Worm (Caenorhabditis elegans) whole organism, midembryonic: ENCODE measurements around the gene F42F12.14.

ENCODE experiments used
- T22C8.4 ChIP-seq: fragments of 200-800 bp; sonication (Bioruptor generic); IDR thresholded peaks from 2 replicates; pipeline ENCODE4 v1.3.6; 2022; ENCODE audit warnings: missing genetic modification characterization, missing compliant biosample characterization
- cog-1 ChIP-seq: sonication (generic microtip); optimal IDR thresholded peaks from 2 replicates; lab custom pipeline; 2016; ENCODE audit warnings: missing genetic modification characterization, missing compliant biosample characterization
- flt-1 ChIP-seq: fragments of 200-800 bp; sonication (Bioruptor generic); IDR thresholded peaks from 2 replicates; pipeline ENCODE4 v1.3.6; 2022; ENCODE audit warnings: missing genetic modification characterization, missing compliant biosample characterization
- klf-2 ChIP-seq: fragments of 200-800 bp; sonication (Bioruptor generic); conservative IDR thresholded peaks from 2 replicates; pipeline ENCODE4 v1.3.6; 2022; ENCODE audit warnings: missing genetic modification reagents, missing genetic modification characterization, missing compliant biosample characterization
- med-1 ChIP-seq: sonication (generic microtip); optimal IDR thresholded peaks from 2 replicates; lab custom pipeline; 2017; ENCODE audit warnings: missing genetic modification characterization, mild to moderate bottlenecking, missing compliant biosample characterization, antibody characterized with exemption, missing genetic modification reagents; ENCODE audit not compliant: insufficient read depth
- ref-1 ChIP-seq: fragments of 200-800 bp; sonication (Bioruptor generic); conservative IDR thresholded peaks from 2 replicates; pipeline ENCODE4 v1.3.6; 2022; ENCODE audit warnings: missing genetic modification reagents, missing genetic modification characterization, missing compliant biosample characterization
- tab-1 ChIP-seq: fragments of 200-800 bp; sonication (Bioruptor generic); IDR thresholded peaks from 2 replicates; pipeline ENCODE4 v1.3.6; 2022; ENCODE audit warnings: missing genetic modification characterization, missing compliant biosample characterization
- ztf-23 ChIP-seq: fragments of 200-800 bp; sonication (Bioruptor generic); IDR thresholded peaks from 2 replicates; pipeline ENCODE4 v1.3.6; 2022; ENCODE audit warnings: missing genetic modification reagents, missing genetic modification characterization, missing compliant biosample characterization
- ztf-29 ChIP-seq: fragments of 200-800 bp; sonication (Bioruptor generic); IDR thresholded peaks from 2 replicates; pipeline ENCODE4 v1.3.6; 2022; ENCODE audit warnings: missing genetic modification reagents, missing genetic modification characterization, missing compliant biosample characterization

F42F12.14 gene

DNA sequence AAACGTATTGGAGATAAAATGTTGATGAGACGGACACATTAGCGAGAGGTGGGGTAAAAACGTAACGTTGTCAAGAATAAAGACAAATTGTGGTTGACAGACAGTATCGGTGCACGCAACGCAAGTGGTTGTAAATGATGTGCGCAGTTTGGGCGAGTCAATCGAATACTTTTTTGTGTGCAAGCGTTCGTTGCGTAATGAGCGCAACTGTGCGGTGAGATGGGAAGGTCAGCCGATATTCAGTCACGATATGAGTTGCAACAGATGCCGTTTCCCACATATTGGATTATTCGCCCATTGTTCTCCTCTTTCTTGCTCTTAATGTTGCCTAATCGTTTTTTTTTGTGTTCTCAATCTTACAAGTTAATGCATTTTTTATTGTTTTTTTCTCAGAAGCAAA is 27.7 kb upstream of the F42F12.14 start, which contains the start of gene ceh-40:
TSS of gene ceh-40 (minus strand) at position 41 of the 400 bp plus-strand sequence.
- TF ChIP-seq T22C8.4 (GFP tag; lab: Robert Waterston, UW), result no peak
- no peak for TF ChIP-seq klf-2 (GFP tag; lab: Robert Waterston, UW)
- no peak for TF ChIP-seq ztf-29 (GFP tag; lab: Robert Waterston, UW)
- TF ChIP-seq ref-1 (GFP tag; lab: Robert Waterston, UW), result no peak
- no peak for TF ChIP-seq ztf-23
- TF ChIP-seq med-1 (GFP tag; lab: Kevin White, UChicago), result no peak
- no peak for TF ChIP-seq tab-1 (GFP tag; lab: Robert Waterston, UW)
- no peak for TF ChIP-seq cog-1 (tag; lab: Kevin White, UChicago)
- TF ChIP-seq flt-1, result no peak

DNA sequence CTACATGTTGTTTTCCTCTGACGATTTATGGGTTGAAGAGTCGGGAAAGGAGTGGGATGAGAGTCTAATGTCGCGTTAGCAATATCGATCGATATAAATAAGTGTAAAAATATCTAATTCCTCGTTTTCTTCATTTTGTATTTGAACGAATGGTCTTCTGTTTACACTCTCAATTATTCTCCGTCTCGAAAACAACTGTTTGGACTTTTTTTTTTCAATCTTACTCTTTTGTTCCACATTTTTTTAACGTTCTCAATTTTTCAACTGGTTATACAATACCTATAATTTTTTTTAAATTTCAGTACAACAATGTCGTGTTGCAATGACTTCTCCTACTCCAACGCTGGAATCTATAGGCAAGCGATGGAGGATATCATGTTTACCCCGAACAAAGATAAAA is 27.1 kb upstream of the F42F12.14 start, which contains the start of gene F17A2.13:
TSS of gene F17A2.13 (plus strand) at position 301 of the 400 bp plus-strand sequence.
- TF ChIP-seq med-1 (GFP tag; lab: Kevin White, UChicago) (no peak), cog-1 (tag; lab: Kevin White, UChicago) (no peak), tab-1 (GFP tag; lab: Robert Waterston, UW) (no peak), ref-1 (GFP tag; lab: Robert Waterston, UW) (no peak), ztf-29 (GFP tag; lab: Robert Waterston, UW) (no peak), klf-2 (GFP tag; lab: Robert Waterston, UW) (no peak), ztf-23 (no peak), flt-1 (no peak)

DNA sequence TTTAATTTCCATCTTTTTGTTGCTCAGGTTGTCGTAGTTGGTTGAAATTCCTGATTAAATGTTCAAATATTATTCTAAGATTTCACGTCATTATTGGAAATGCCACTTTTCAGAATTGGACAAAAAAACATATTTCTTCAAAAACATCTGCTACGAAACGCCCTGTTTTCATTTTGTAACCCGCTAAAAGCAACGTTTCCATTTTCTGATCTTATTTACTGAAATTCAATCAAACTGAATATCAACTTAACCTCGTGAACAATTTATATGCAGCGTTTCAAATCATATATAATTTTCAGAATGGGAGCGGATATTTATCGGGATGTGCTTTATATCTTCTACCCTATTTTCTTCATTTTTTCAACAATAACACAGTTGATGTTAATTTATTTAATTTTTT is 25.0 kb upstream of the F42F12.14 start, which contains the start of gene srd-40:
TSS of gene srd-40 (plus strand) at position 301 of the 400 bp plus-strand sequence.
- no peak for TF ChIP-seq ztf-29 (GFP tag; lab: Robert Waterston, UW)
- TF ChIP-seq klf-2 (GFP tag; lab: Robert Waterston, UW), result no peak
- TF ChIP-seq tab-1 (GFP tag; lab: Robert Waterston, UW), result no peak
- TF ChIP-seq ref-1 (GFP tag; lab: Robert Waterston, UW), result no peak
- no peak for TF ChIP-seq cog-1 (tag; lab: Kevin White, UChicago)
- no peak for TF ChIP-seq flt-1
- no peak for TF ChIP-seq med-1 (GFP tag; lab: Kevin White, UChicago)
- no peak for TF ChIP-seq T22C8.4 (GFP tag; lab: Robert Waterston, UW)
- TF ChIP-seq ztf-23, result no peak

DNA sequence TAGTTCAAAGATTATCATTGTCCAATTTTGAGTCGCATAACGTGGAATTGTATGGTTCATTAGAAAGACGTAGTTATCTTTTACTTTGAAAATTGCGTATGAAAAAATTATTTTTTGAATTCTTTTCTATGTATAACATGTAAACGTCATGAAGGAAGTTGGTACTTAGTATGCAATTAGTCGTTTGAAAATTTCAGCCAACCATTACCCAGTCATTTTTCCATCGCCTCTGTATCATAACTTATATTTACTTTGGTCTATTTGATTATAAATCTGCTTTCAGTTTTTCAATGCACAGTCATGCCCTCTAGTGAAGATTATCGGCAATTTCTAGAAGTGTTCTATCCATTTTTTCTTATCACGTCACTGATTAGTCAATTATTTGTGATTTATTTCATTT is 22.0 kb upstream of the F42F12.14 start, which contains the start of gene srd-41:
TSS of gene srd-41 (plus strand) at position 301 of the 400 bp plus-strand sequence.
- TF ChIP-seq cog-1 (tag; lab: Kevin White, UChicago) (no peak), klf-2 (GFP tag; lab: Robert Waterston, UW) (no peak), T22C8.4 (GFP tag; lab: Robert Waterston, UW) (no peak), ztf-23 (no peak), med-1 (GFP tag; lab: Kevin White, UChicago) (no peak), ztf-29 (GFP tag; lab: Robert Waterston, UW) (no peak), tab-1 (GFP tag; lab: Robert Waterston, UW) (no peak), flt-1 (no peak), ref-1 (GFP tag; lab: Robert Waterston, UW) (no peak)

DNA sequence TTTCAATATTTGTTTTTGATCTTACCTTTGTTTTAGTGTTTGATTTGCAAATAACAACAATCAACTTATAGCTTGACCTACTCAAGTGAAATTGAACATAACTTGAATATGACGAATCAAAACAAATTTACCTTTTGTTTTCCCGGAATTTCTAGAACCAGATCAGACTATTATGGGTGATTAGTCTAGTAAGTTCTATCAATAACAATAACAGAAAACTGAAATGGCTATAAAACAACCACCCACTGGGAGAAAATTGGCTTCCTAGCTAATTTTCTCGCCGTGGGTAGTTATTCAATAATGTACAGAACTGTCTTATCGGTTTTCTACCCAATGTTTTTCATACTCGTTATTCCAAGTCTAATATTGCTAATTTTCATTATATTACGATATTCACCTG is 19.8 kb upstream of the F42F12.14 start, which contains the start of gene srd-45:
TSS of gene srd-45 (plus strand) at position 301 of the 400 bp plus-strand sequence.
- TF ChIP-seq cog-1 (tag; lab: Kevin White, UChicago), result no peak
- no peak for TF ChIP-seq tab-1 (GFP tag; lab: Robert Waterston, UW)
- TF ChIP-seq med-1 (GFP tag; lab: Kevin White, UChicago), result no peak
- TF ChIP-seq ref-1 (GFP tag; lab: Robert Waterston, UW), result no peak
- TF ChIP-seq ztf-23, result no peak
- no peak for TF ChIP-seq flt-1
- no peak for TF ChIP-seq T22C8.4 (GFP tag; lab: Robert Waterston, UW)
- TF ChIP-seq klf-2 (GFP tag; lab: Robert Waterston, UW), result no peak
- TF ChIP-seq ztf-29 (GFP tag; lab: Robert Waterston, UW), result no peak

DNA sequence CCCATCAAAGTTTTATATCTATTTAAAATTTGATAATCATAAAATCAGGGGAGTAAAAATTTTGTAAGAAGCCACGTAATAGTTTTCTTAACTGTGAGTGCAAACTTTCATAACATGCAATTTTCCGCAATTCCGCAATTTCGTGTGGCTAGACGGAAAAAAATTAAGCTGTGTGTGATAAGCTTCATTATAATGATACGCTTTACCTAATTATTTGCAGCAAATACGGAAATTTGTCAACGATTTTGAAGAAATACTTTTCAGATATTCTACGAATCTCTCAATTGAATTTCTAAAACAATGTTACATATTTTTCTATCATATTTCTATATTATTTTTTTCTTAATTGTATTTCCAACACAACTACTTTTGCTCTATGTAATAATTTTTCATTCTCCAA is 16.6 kb upstream of the F42F12.14 start, which contains the start of gene srd-46:
TSS of gene srd-46 (plus strand) at position 301 of the 400 bp plus-strand sequence.
- TF ChIP-seq ref-1 (GFP tag; lab: Robert Waterston, UW), result no peak
- no peak for TF ChIP-seq klf-2 (GFP tag; lab: Robert Waterston, UW)
- TF ChIP-seq flt-1, result no peak
- TF ChIP-seq ztf-29 (GFP tag; lab: Robert Waterston, UW), result no peak
- no peak for TF ChIP-seq tab-1 (GFP tag; lab: Robert Waterston, UW)
- TF ChIP-seq T22C8.4 (GFP tag; lab: Robert Waterston, UW), result no peak
- no peak for TF ChIP-seq ztf-23
- no peak for TF ChIP-seq cog-1 (tag; lab: Kevin White, UChicago)
- no peak for TF ChIP-seq med-1 (GFP tag; lab: Kevin White, UChicago)

DNA sequence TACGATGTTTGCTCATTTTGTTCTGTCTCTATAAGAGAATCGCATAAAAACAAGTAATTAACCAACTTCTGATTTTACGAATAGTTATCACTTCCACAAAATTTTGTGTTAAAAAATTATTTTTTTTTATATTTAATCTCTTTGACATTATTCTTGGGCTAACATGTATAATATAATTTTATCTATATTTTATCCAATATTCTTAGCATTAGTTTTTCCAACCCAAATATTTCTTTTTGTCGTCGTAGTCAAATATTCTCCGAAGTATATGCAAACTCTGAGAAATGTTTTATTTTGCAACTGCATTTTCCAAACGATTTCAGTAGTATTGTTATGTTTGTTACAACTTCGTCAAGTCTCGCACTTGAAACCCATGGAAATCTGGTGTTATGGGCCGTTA is 14.9 kb upstream of the F42F12.14 start, which contains the start of gene srd-47:
TSS of gene srd-47 (plus strand) at position 164 of the 400 bp plus-strand sequence.
- no peak for TF ChIP-seq klf-2 (GFP tag; lab: Robert Waterston, UW)
- TF ChIP-seq med-1 (GFP tag; lab: Kevin White, UChicago), result no peak
- no peak for TF ChIP-seq T22C8.4 (GFP tag; lab: Robert Waterston, UW)
- no peak for TF ChIP-seq tab-1 (GFP tag; lab: Robert Waterston, UW)
- no peak for TF ChIP-seq flt-1
- TF ChIP-seq ref-1 (GFP tag; lab: Robert Waterston, UW), result no peak
- no peak for TF ChIP-seq ztf-23

DNA sequence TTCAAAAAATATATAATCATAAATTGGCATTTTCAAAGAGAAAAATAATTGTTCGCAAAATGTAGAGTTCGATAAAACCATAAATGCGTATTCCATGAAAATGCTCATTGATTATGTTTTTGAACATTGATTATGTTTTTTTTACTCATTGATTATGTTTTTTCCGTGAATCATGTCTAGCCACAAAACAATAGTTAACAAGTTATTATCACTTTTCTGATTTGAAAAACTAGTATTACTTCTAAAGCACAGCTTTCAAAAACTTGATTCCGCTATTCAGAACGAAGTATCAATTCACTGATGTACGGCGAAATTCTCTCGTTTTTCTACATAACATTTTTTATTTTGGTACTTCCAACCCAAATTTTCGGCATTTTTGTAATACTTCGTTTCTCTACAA is 12.6 kb upstream of the F42F12.14 start, which contains the start of gene srd-48:
TSS of gene srd-48 (plus strand) at position 301 of the 400 bp plus-strand sequence.
- no peak for TF ChIP-seq klf-2 (GFP tag; lab: Robert Waterston, UW)
- no peak for TF ChIP-seq ztf-23
- TF ChIP-seq cog-1 (tag; lab: Kevin White, UChicago), result no peak
- TF ChIP-seq T22C8.4 (GFP tag; lab: Robert Waterston, UW), result no peak
- no peak for TF ChIP-seq flt-1
- TF ChIP-seq med-1 (GFP tag; lab: Kevin White, UChicago), result no peak
- TF ChIP-seq ztf-29 (GFP tag; lab: Robert Waterston, UW), result no peak
- TF ChIP-seq ref-1 (GFP tag; lab: Robert Waterston, UW), result no peak
- TF ChIP-seq tab-1 (GFP tag; lab: Robert Waterston, UW), result no peak
